Worm (Caenorhabditis elegans) whole organism, early embryonic: ENCODE data around the gene T25B6.6.

Experiments used
- B0310.2 ChIP-seq: sonication (generic microtip); optimal IDR thresholded peaks from 2 replicates; lab custom pipeline; 2016; ENCODE audit warnings: mild to moderate bottlenecking, missing genetic modification characterization, missing compliant biosample characterization
- ama-1 ChIP-seq: fragments of 150-350 bp; optimal IDR thresholded peaks from 2 replicates; lab custom pipeline; 2014
- ceh-13 ChIP-seq: fragments of 200-800 bp; sonication (Bioruptor generic); optimal IDR thresholded peaks from 2 replicates; lab custom pipeline; 2018; ENCODE audit warnings: mild to moderate bottlenecking, missing genetic modification characterization, missing compliant biosample characterization
- ceh-36 ChIP-seq: sonication (generic microtip); optimal IDR thresholded peaks from 2 replicates; lab custom pipeline; 2016; ENCODE audit warnings: missing genetic modification characterization, inconsistent platforms, missing compliant biosample characterization
- flt-1 ChIP-seq: fragments of 200-800 bp; sonication (Bioruptor generic); IDR thresholded peaks from 2 replicates; pipeline ENCODE4 v1.3.6; 2022; ENCODE audit warnings: missing genetic modification characterization, missing compliant biosample characterization
- hnd-1 ChIP-seq: sonication (generic microtip); optimal IDR thresholded peaks from 2 replicates; lab custom pipeline; 2016; ENCODE audit warnings: missing genetic modification characterization, missing compliant biosample characterization
- tbx-37 ChIP-seq: fragments of 200-800 bp; sonication (Bioruptor generic); conservative IDR thresholded peaks from 2 replicates; pipeline ENCODE4 v1.3.6; 2022; ENCODE audit warnings: missing genetic modification reagents, missing genetic modification characterization, missing compliant biosample characterization

ce11 chrX:9021645-9022044, 1.0 kb downstream of the T25B6.6 start, which contains the start of gene T25B6.5:
- TF ChIP-seq flt-1 (GFP tag; lab: Robert Waterston, UW) (no peak), tbx-37 (GFP tag; lab: Robert Waterston, UW) (no peak), ceh-36 (no peak), ceh-13 (no peak), ama-1 (lab: Kevin White, UChicago) (no peak), B0310.2 (no peak), hnd-1 (no peak)
